Worm (Caenorhabditis elegans): Measurements from ENCODE around the gene spl-1.

The spl-1 gene

DNA sequence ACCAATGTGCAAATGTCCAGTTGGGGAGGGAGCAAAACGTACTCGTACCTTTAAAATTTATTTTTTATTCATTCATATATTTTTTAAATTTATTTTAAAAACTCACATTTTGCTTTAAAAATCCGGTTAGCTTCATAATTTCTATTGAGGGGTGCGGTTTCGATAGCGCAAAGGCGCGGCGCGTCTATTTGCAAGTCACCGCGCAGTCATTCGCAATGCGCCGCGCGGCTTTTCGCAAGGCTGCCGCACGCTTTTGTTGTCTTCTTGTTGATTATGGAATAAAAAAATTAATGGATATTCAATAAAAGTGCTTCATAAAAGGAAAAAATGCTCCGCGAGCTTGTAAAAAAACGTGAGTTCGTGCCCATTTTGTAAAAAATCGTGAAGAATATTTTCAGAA is 7.3 kb upstream of the spl-1 start, which contains the start of the genes ears-2 and uncp-18 (continued):
- peak; percentile 56 for TF ChIP-seq fkh-4 (tag; optimal IDR thresholded peaks at IDR 0.05; ENCODE audit: borderline replicate concordance)
- TF ChIP-seq ama-1 (optimal IDR thresholded peaks at IDR 0.05) = peak; percentile 5
- TF ChIP-seq unc-98 (GFP tag; IDR thresholded peaks at IDR 0.05) = peak; percentile 26; the same call in 1 of the 2 replicates
- TF ChIP-seq ztf-4 (tag; optimal IDR thresholded peaks at IDR 0.05) = peak; percentile 92
- TF ChIP-seq fkh-10 (GFP tag; optimal IDR thresholded peaks at IDR 0.05) = peak; percentile 78
- peak; percentile 80 for TF ChIP-seq isw-1 (GFP tag; IDR thresholded peaks at IDR 0.05)
- TF ChIP-seq nhr-20 (tag; optimal IDR thresholded peaks at IDR 0.05) = peak; percentile 92
- no peak for TF ChIP-seq nhr-28 (tag; optimal IDR thresholded peaks at IDR 0.05)
- TF ChIP-seq elt-3 (tag; optimal IDR thresholded peaks at IDR 0.05) = peak in 2 of 6 experiments; percentile 57 to 89
- TF ChIP-seq sox-4 (tag; optimal IDR thresholded peaks at IDR 0.05) = peak; percentile 90
- peak; percentile 32 for TF ChIP-seq hlh-4 (tag; optimal IDR thresholded peaks at IDR 0.05)
- TF ChIP-seq tlp-1 (tag; optimal IDR thresholded peaks at IDR 0.05) = no peak
- peak in 1 of 2 experiments; percentile 96 for TF ChIP-seq ztf-11 (tag; optimal IDR thresholded peaks at IDR 0.05)
- TF ChIP-seq hpl-2 (GFP tag; optimal IDR thresholded peaks at IDR 0.05) = peak; percentile 60
- peak; percentile 77 for TF ChIP-seq ceh-8 (GFP tag; optimal IDR thresholded peaks at IDR 0.05)
- TF ChIP-seq lsy-2 (tag; optimal IDR thresholded peaks at IDR 0.05) = peak; percentile 94
- TF ChIP-seq mef-2 (tag; optimal IDR thresholded peaks at IDR 0.05) = peak; percentile 54
- TF ChIP-seq ceh-88 (GFP tag; IDR thresholded peaks at IDR 0.05) = peak; percentile 65
- TF ChIP-seq swsn-7 (tag; optimal IDR thresholded peaks at IDR 0.05) = peak; percentile 95
- peak; percentile 93 for TF ChIP-seq dsc-1 (tag; optimal IDR thresholded peaks at IDR 0.05)
- TF ChIP-seq jun-1 (tag; optimal IDR thresholded peaks at IDR 0.05) = peak; percentile 67
- TF ChIP-seq lir-3 (tag; optimal IDR thresholded peaks at IDR 0.05; ENCODE audit: poor library complexity) = peak; percentile 86
- TF ChIP-seq tbx-2 (tag; optimal IDR thresholded peaks at IDR 0.05) = peak; percentile 93
- peak; percentile 7 for TF ChIP-seq Y116A8C.19 (tag; optimal IDR thresholded peaks at IDR 0.05; ENCODE audit: borderline replicate concordance)
- TF ChIP-seq C34B4.2 (tag; optimal IDR thresholded peaks at IDR 0.05) = no peak
- peak; percentile 94 for TF ChIP-seq snu-23 (GFP tag; optimal IDR thresholded peaks at IDR 0.05)
- TF ChIP-seq unc-62 (GFP tag; optimal IDR thresholded peaks at IDR 0.05) = no peak
- TF ChIP-seq lin-13 (GFP tag; optimal IDR thresholded peaks at IDR 0.05) = peak; percentile 83
- TF ChIP-seq nhr-47 (tag; optimal IDR thresholded peaks at IDR 0.05) = peak; percentile 93
- peak; percentile 92 for TF ChIP-seq nhr-85 (tag)
- peak; percentile 86 for TF ChIP-seq fkh-8 (tag; optimal IDR thresholded peaks at IDR 0.05)
- TF ChIP-seq pqm-1 (tag; optimal IDR thresholded peaks at IDR 0.05) = no peak
- TF ChIP-seq sptf-1 (tag; optimal IDR thresholded peaks at IDR 0.05) = no peak
- peak; percentile 74 for TF ChIP-seq elt-2 (tag; optimal IDR thresholded peaks at IDR 0.05)
- peak; percentile 84 for TF ChIP-seq egl-13 (tag; optimal IDR thresholded peaks at IDR 0.05)
- TF ChIP-seq alr-1 (tag; optimal IDR thresholded peaks at IDR 0.05; ENCODE audit: borderline replicate concordance) = no peak
- TF ChIP-seq ceh-90 (tag; optimal IDR thresholded peaks at IDR 0.05) = peak; percentile 49
- TF ChIP-seq efl-3 (GFP tag; optimal IDR thresholded peaks at IDR 0.05) = peak; percentile 76
- TF ChIP-seq nhr-84 (tag; optimal IDR thresholded peaks at IDR 0.05) = no peak
- TF ChIP-seq fos-1 (tag; optimal IDR thresholded peaks at IDR 0.05) = peak; percentile 63
- peak in 1 of 2 experiments; percentile 64 for TF ChIP-seq mdl-1 (tag; optimal IDR thresholded peaks at IDR 0.05)
- peak; percentile 63 for TF ChIP-seq lin-39 (tag; optimal IDR thresholded peaks at IDR 0.05)
- peak; percentile 64; the same call in 1 of the 2 replicates for TF ChIP-seq mab-9 (GFP tag; IDR thresholded peaks at IDR 0.05)
- peak; percentile 77 for TF ChIP-seq blmp-1 (tag; optimal IDR thresholded peaks at IDR 0.05)
- peak; percentile 95 for TF ChIP-seq nhr-90 (tag; optimal IDR thresholded peaks at IDR 0.05; ENCODE audit: poor library complexity)
- peak; percentile 90 for TF ChIP-seq nhr-19 (GFP tag; conservative IDR thresholded peaks at IDR 0.05)
- TF ChIP-seq ceh-63 (GFP tag; optimal IDR thresholded peaks at IDR 0.05) = no peak
- TF ChIP-seq unc-130 (tag; optimal IDR thresholded peaks at IDR 0.05) = peak; percentile 97
- peak; percentile 89 to 95 (median 92) for TF ChIP-seq ceh-82 (tag; optimal IDR thresholded peaks at IDR 0.05)
- TF ChIP-seq zag-1 (tag; optimal IDR thresholded peaks at IDR 0.05) = no peak

Measured in whole organism, L1 larva.